Fruit fly (Drosophila melanogaster) whole organism: ENCODE results near the gene CG6066.

Experiments used
- CG8478 ChIP-seq: fragments of >200 bp; optimal IDR thresholded peaks from 2 replicates; lab custom pipeline; 2018; ENCODE audit warnings: inconsistent platforms
- Dll ChIP-seq: fragments of >200 bp; optimal IDR thresholded peaks from 2 replicates; lab custom pipeline; 2017
- EcR ChIP-seq, 2 experiments: fragments of >200 bp; optimal IDR thresholded peaks; 2 replicates each; lab custom pipeline; 2017; ENCODE audit warnings: missing biosample characterization in 2 of 2, missing genetic modification characterization in 2 of 2, missing genetic modification reagents in 2 of 2
- pan ChIP-seq: fragments of >200 bp; optimal IDR thresholded peaks from 2 replicates; lab custom pipeline; 2017
- psq ChIP-seq: fragments of >200 bp; optimal IDR thresholded peaks from 2 replicates; lab custom pipeline; 2017
- usp ChIP-seq: fragments of >200 bp; optimal IDR thresholded peaks from 2 replicates; lab custom pipeline; 2017; ENCODE audit warnings: missing biosample characterization, missing genetic modification characterization, mixed read lengths

The CG6066 gene

dm6 chr3R:27069201-27069600 lies 47.3 kb downstream of the CG6066 start:
- TF ChIP-seq usp (GFP tag; lab: Kevin White, UChicago): no peak
- TF ChIP-seq psq (lab: Kevin White, UChicago): no peak
- TF ChIP-seq pan (lab: Kevin White, UChicago): no peak
- no peak for TF ChIP-seq Dll (lab: Kevin White, UChicago)
- no peak for TF ChIP-seq EcR (GFP tag; optimal IDR thresholded peaks at IDR 0.05; lab: Kevin White, UChicago)
- TF ChIP-seq CG8478 (lab: Kevin White, UChicago): no peak

- TF ChIP-seq usp (GFP tag; lab: Kevin White, UChicago) (no peak), EcR (GFP tag; optimal IDR thresholded peaks at IDR 0.05; lab: Kevin White, UChicago) (no peak), pan (lab: Kevin White, UChicago) (no peak), psq (lab: Kevin White, UChicago) (no peak), Dll (lab: Kevin White, UChicago) (no peak), CG8478 (lab: Kevin White, UChicago) (no peak)
Observed at dm6 chr3R:27067362-27067761, 49.1 kb downstream of the CG6066 start.
